Worm (Caenorhabditis elegans) whole organism, mixed stage, embryonic: ENCODE data around the gene xbx-5.

Experiments
- M03D4.4 ChIP-seq: sonication (generic microtip); optimal IDR thresholded peaks from 2 replicates; lab custom pipeline; 2017; ENCODE audit warnings: mild to moderate bottlenecking, missing genetic modification characterization, missing compliant biosample characterization
- bed-3 ChIP-seq: fragments of 200-800 bp; sonication (Bioruptor generic); optimal IDR thresholded peaks from 3 replicates; lab custom pipeline; 2018; ENCODE audit warnings: mild to moderate bottlenecking, missing genetic modification characterization, moderate library complexity, missing compliant biosample characterization
- blmp-1 ChIP-seq: fragments of 150-350 bp; optimal IDR thresholded peaks from 2 replicates; lab custom pipeline; 2014; ENCODE audit warnings: missing biosample characterization, missing genetic modification characterization
- ceh-43 ChIP-seq: fragments of 200-800 bp; sonication (Bioruptor generic); optimal IDR thresholded peaks from 2 replicates; lab custom pipeline; 2018; ENCODE audit warnings: mild to moderate bottlenecking, missing genetic modification characterization, moderate library complexity, missing compliant biosample characterization
- ceh-83 ChIP-seq: fragments of 200-800 bp; sonication (Bioruptor generic); optimal IDR thresholded peaks from 2 replicates; lab custom pipeline; 2018; ENCODE audit warnings: mild to moderate bottlenecking, missing genetic modification characterization, missing compliant biosample characterization
- ces-1 ChIP-seq: fragments of 150-350 bp; optimal IDR thresholded peaks from 2 replicates; lab custom pipeline; 2014; ENCODE audit warnings: missing biosample characterization, missing genetic modification reagents, missing genetic modification characterization
- cnd-1 ChIP-seq: fragments of 200-800 bp; sonication (Bioruptor generic); optimal IDR thresholded peaks from 2 replicates; lab custom pipeline; 2018; ENCODE audit warnings: mild to moderate bottlenecking, missing genetic modification characterization, missing compliant biosample characterization
- elt-1 ChIP-seq: sonication (generic microtip); optimal IDR thresholded peaks from 2 replicates; lab custom pipeline; 2017; ENCODE audit warnings: missing genetic modification characterization, mild to moderate bottlenecking, missing compliant biosample characterization, antibody characterized with exemption, moderate library complexity, borderline replicate concordance; ENCODE audit not compliant: insufficient read depth
- flh-1 ChIP-seq: fragments of 200-800 bp; sonication (Bioruptor generic); optimal IDR thresholded peaks from 2 replicates; lab custom pipeline; 2018; ENCODE audit warnings: mild to moderate bottlenecking, missing genetic modification characterization, moderate library complexity, missing compliant biosample characterization
- ham-2 ChIP-seq: fragments of 200-800 bp; sonication (Bioruptor generic); optimal IDR thresholded peaks from 2 replicates; lab custom pipeline; 2018; ENCODE audit warnings: mild to moderate bottlenecking, missing genetic modification characterization, missing compliant biosample characterization
- hlh-1 ChIP-seq: fragments of 150-350 bp; optimal IDR thresholded peaks from 2 replicates; lab custom pipeline; 2014; ENCODE audit warnings: missing biosample characterization, missing genetic modification reagents, missing genetic modification characterization
- lin-13 ChIP-seq: fragments of 150-350 bp; optimal IDR thresholded peaks from 2 replicates; lab custom pipeline; 2014; ENCODE audit warnings: missing biosample characterization, missing genetic modification characterization
- lin-32 ChIP-seq: fragments of 200-800 bp; sonication (Bioruptor generic); optimal IDR thresholded peaks from 2 replicates; lab custom pipeline; 2018; ENCODE audit warnings: mild to moderate bottlenecking, missing genetic modification characterization, missing compliant biosample characterization
- lsy-2 ChIP-seq: fragments of 150-350 bp; optimal IDR thresholded peaks from 2 replicates; lab custom pipeline; 2014; ENCODE audit warnings: missing biosample characterization, missing genetic modification characterization
- mab-5 ChIP-seq: fragments of 150-350 bp; optimal IDR thresholded peaks from 2 replicates; lab custom pipeline; 2014; ENCODE audit warnings: missing biosample characterization, missing genetic modification characterization
- mep-1 ChIP-seq: fragments of 150-350 bp; optimal IDR thresholded peaks from 2 replicates; lab custom pipeline; 2017; ENCODE audit warnings: missing biosample characterization, missing genetic modification reagents, missing genetic modification characterization, inconsistent platforms
- nhr-12 ChIP-seq: fragments of 150-350 bp; optimal IDR thresholded peaks from 2 replicates; lab custom pipeline; 2014; ENCODE audit warnings: missing biosample characterization, missing genetic modification characterization
- nhr-2 ChIP-seq: fragments of 150-350 bp; optimal IDR thresholded peaks from 2 replicates; lab custom pipeline; 2014; ENCODE audit warnings: missing biosample characterization, missing genetic modification characterization
- nhr-237 ChIP-seq: fragments of 150-350 bp; optimal IDR thresholded peaks from 2 replicates; lab custom pipeline; 2014; ENCODE audit warnings: missing biosample characterization, missing genetic modification characterization
- nhr-76 ChIP-seq: sonication (generic microtip); optimal IDR thresholded peaks from 2 replicates; lab custom pipeline; 2017; ENCODE audit warnings: missing biosample characterization, missing genetic modification characterization
- snpc-4 ChIP-seq: fragments of 150-350 bp; optimal IDR thresholded peaks from 2 replicates; lab custom pipeline; 2014; ENCODE audit warnings: missing biosample characterization, missing genetic modification characterization
- sptf-1 ChIP-seq: sonication (generic microtip); optimal IDR thresholded peaks from 2 replicates; lab custom pipeline; 2017; ENCODE audit warnings: mild to moderate bottlenecking, missing genetic modification characterization, moderate library complexity, missing compliant biosample characterization
- tbx-8 ChIP-seq: fragments of 200-800 bp; sonication (Bioruptor generic); optimal IDR thresholded peaks from 2 replicates; lab custom pipeline; 2018; ENCODE audit warnings: mild to moderate bottlenecking, missing genetic modification characterization, moderate library complexity, missing compliant biosample characterization
- unc-120 ChIP-seq: sonication (generic microtip); optimal IDR thresholded peaks from 2 replicates; lab custom pipeline; 2017; ENCODE audit warnings: missing genetic modification characterization, missing compliant biosample characterization; ENCODE audit not compliant: poor library complexity, severe bottlenecking
- unc-39 ChIP-seq: fragments of 150-350 bp; optimal IDR thresholded peaks from 2 replicates; lab custom pipeline; 2014; ENCODE audit warnings: missing biosample characterization, missing genetic modification characterization
- unc-62 ChIP-seq: fragments of 150-350 bp; optimal IDR thresholded peaks from 2 replicates; lab custom pipeline; 2014; ENCODE audit warnings: missing biosample characterization, missing genetic modification reagents, missing genetic modification characterization
- zip-8 ChIP-seq: fragments of 150-350 bp; optimal IDR thresholded peaks from 2 replicates; lab custom pipeline; 2014; ENCODE audit warnings: missing biosample characterization, missing genetic modification characterization
- ztf-11 ChIP-seq: fragments of 150-350 bp; optimal IDR thresholded peaks from 2 replicates; lab custom pipeline; 2014; ENCODE audit warnings: missing biosample characterization, missing genetic modification characterization

Gene xbx-5

DNA sequence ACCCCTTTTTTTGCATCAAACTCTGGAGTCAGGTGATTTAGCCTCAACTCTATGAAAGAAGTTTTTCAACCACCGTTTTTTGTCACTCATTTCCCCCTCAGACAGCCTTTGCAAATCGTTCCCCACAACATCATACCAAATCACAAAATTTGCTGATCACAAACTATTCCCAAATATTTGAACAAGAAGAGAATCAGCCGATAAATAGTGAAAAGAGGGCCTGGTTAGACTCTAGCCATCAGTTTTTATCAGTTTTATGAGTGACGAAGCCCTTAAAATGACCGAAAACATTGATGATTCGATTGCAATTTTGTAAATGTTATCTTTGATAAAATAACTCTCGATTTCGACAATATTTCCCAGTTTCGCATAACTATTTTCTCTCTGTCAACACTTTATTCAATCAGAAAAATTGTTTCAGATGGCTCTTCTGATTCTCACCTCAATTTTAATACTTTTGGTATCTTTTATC lies 30.6 kb upstream of the xbx-5 start, which contains the start of gene cyp-25A2:
Gene cyp-25A2 (plus strand): TSS at position 422 of the 472 bp plus-strand sequence.
- TF ChIP-seq ceh-43 (GFP tag; lab: Kevin White, UChicago) = no peak
- no peak for TF ChIP-seq hlh-1
- TF ChIP-seq, all 35 proteins: peak for 0

DNA sequence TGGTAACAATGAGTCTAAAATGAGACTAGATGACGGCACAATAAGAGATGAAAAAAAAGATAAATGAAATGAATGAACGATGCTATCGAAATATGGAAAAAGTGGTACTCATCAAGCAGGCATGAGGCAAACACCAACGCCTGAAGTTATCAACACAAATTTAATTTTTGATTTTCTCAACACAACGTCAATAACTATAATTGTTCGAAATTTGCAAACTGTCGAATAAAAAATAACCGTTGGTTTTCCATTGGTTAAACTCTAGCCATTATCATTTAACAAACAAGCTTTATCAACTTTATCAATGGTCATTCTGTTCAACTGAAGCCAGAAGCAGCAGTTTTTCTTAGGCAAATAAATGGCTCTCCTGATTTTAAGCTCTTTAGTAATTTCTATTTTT lies 28.0 kb upstream of the xbx-5 start, which contains the start of gene cyp-25A1:
Gene cyp-25A1 (plus strand): TSS at position 301 of the 400 bp plus-strand sequence.
- TF ChIP-seq nhr-76 (no peak), sptf-1 (tag; lab: Kevin White, UChicago) (no peak), mep-1 (tag; lab: Kevin White, UChicago) (no peak), lsy-2 (tag; lab: Kevin White, UChicago) (no peak), mab-5 (tag; lab: Kevin White, UChicago) (no peak), ztf-11 (tag; lab: Kevin White, UChicago) (no peak), unc-62 (no peak), unc-39 (tag; lab: Kevin White, UChicago) (no peak), lin-13 (tag; lab: Kevin White, UChicago) (no peak), nhr-2 (tag; lab: Kevin White, UChicago) (no peak), tbx-8 (no peak)

ce11 chrIII:3831798-3832197 lies 27.5 kb upstream of the xbx-5 start:
- TF ChIP-seq snpc-4 (tag; lab: Kevin White, UChicago) (no peak), ceh-83 (GFP tag; lab: Kevin White, UChicago) (no peak), nhr-2 (tag; lab: Kevin White, UChicago) (no peak)

DNA sequence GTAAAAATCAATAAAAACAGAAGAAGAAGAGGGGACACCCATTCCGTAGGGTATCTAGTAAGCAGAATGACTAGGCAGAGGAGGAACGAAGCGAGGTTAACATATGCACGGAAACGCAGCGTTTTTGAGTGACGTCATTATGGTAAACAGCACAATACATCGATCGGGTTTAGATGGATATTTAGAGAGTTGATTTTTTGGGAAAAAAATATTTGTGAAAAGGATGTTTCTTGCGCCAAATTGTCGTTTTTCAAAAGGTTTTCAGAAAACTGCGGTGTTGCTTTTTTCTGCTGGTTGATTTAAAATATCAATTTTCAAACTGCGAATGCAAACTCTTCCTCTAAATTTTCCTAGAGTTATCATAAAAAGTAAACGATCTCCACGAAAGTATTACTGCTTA lies 27.1 kb upstream of the xbx-5 start, which contains the start of gene C36A4.10:
Gene C36A4.10 (minus strand): TSS at position 101 of the 400 bp plus-strand sequence.
- TF ChIP-seq zip-8 (tag; lab: Kevin White, UChicago) (peak; percentile 29), ham-2 (GFP tag; lab: Kevin White, UChicago) (no peak), lin-32 (GFP tag; lab: Kevin White, UChicago) (no peak), cnd-1 (tag; lab: Kevin White, UChicago) (peak; percentile 1)

- TF ChIP-seq blmp-1 (tag; lab: Kevin White, UChicago) = no peak
These were observed 24.8 kb upstream of the xbx-5 start, which contains the start of gene cnnm-5 for ce11 chrIII:3829105-3829504. Gene cnnm-5, minus strand, starts transcription at chrIII:3829205.

DNA sequence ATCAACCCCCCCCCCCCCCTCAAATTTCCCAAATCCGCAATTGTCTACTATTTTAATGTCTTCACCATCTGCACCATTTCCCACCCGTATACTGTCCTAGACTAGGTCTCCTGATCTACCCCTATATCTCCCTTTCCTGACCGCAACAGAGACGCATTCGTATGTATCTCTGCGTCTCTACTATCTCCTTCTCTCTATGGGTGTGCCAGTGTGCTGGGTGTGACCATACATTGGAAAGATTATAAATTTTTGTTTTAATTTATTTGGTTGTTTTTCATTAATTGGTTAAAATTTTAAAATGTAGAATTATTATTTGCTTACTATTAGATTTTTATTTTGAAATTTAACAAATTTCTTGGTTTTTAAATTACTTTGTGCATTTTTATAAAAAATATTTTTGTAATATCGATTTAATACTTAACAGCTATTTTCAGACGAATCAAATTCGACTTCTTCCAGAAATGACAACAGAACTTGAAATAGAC lies 17.7 kb upstream of the xbx-5 start, which contains the start of gene amx-1:
Gene amx-1 (plus strand): TSS at position 435 of the 485 bp plus-strand sequence.
- TF ChIP-seq M03D4.4 (tag; lab: Kevin White, UChicago) = no peak
- TF ChIP-seq ces-1 (GFP tag; lab: Kevin White, UChicago) = peak; percentile 14
- no peak for TF ChIP-seq tbx-8
- TF ChIP-seq ztf-11 (tag; lab: Kevin White, UChicago) = no peak
- TF ChIP-seq zip-8 (tag; lab: Kevin White, UChicago) = no peak
- no peak for TF ChIP-seq unc-120 (tag; lab: Kevin White, UChicago)
- TF ChIP-seq hlh-1 = peak; percentile 2
- no peak for TF ChIP-seq unc-39 (tag; lab: Kevin White, UChicago)
- TF ChIP-seq nhr-237 = no peak
- TF ChIP-seq flh-1 (GFP tag; lab: Kevin White, UChicago) = no peak
- TF ChIP-seq bed-3 (GFP tag; lab: Kevin White, UChicago) = no peak
- TF ChIP-seq nhr-12 = no peak
- peak; percentile 56 for TF ChIP-seq nhr-2 (tag; lab: Kevin White, UChicago)
- TF ChIP-seq mab-5 (tag; lab: Kevin White, UChicago) = no peak
- TF ChIP-seq cnd-1 (tag; lab: Kevin White, UChicago) = peak; percentile 10
- TF ChIP-seq lin-32 (GFP tag; lab: Kevin White, UChicago) = no peak
- peak; percentile 26 for TF ChIP-seq elt-1 (tag; lab: Kevin White, UChicago)
- TF ChIP-seq, all 35 proteins: peak for 5
